Fruit fly (Drosophila melanogaster) S2 (cell line): ENCODE results near the gene CG7384.

ENCODE experiments used
- CG8478 ChIP-seq: fragments of >200 bp; optimal IDR thresholded peaks from 2 replicates; lab custom pipeline; 2018
- CTCF ChIP-seq, 2 experiments: fragments of >200 bp; optimal IDR thresholded peaks; 2 replicates each; lab custom pipeline; 2018

The CG7384 gene

DNA sequence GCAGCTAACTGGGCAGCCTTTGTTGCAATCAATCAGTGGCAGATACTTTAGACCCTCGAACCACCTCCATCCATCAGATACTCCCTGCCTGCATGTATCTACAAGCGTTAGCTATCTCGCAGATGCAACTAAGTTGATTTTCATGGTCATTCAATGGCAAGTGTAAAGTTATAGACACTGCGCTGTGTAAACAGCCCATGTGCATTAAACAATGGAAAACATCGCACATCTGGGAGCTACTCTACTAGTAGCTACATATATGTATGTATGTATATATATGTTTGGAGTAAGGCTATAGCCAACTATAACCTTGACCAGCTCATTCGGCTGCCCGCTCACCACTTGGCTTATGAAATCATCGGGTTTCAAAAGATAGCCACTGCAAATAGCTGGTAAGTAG, 40.0 kb downstream of the CG7384 start:
- no peak for TF ChIP-seq CTCF (optimal IDR thresholded peaks at IDR 0.05; lab: Kevin White, UChicago)

DNA sequence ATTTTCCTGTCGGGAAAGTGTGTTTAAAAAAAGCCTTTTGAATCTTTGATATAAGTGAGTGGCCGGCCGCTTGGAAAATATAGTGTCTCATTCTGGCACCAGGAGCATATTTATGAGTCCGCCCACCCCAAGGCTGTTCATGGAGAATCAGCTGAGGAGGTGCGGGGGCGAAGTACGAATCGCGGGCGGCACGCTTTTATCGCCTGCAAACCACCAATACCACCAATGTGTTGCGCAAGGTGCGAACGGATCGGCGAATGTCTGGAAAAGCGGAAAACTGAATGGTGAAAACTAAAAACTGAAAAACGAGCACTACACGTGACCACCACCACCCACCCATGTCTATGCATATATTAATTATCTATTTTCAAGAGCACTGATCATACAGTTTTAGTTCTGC, 41.3 kb downstream of the CG7384 start:
- TF ChIP-seq CG8478 (lab: Kevin White, UChicago): no peak

DNA sequence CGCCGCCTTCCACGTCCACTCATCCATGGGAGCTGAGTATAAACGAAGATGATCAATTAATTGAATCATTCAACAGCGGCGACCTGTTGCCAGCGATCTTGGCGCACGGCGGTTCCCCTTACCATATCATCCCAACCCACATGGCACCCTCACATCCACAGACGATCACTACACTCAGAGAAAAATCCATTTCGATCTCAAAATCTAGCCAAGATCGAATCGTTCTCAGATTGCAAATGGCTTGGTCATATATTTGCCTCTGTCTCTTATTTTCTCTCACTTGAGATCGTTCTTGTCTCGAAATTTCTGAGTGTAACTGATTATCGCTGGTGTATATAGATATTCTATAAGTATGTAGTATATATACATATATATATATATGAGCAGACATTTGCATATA, 41.9 kb downstream of the CG7384 start:
- no peak for TF ChIP-seq CTCF (optimal IDR thresholded peaks at IDR 0.05; lab: Kevin White, UChicago)
- TF ChIP-seq CG8478 (lab: Kevin White, UChicago): no peak

DNA sequence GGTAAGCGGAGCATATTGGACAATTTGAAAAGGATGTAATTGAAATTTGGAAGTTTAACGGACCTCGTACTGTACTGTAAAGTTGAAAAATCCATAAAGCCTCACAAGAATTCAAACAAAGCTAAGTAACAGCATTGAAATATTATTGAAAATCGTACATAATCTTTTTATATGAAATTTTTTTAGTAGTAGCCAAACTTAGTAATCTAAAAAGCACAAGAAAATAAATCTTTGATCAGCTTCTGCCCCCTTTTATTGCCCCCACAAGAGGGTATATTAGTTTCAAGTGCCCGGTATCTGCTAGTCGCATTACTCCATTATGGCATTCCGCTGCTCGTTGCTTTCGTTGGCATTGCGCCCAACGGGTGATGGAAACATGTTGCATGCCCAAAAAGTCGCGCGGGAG, 43.4 kb downstream of the CG7384 start:
- TF ChIP-seq CTCF (optimal IDR thresholded peaks at IDR 0.05; lab: Kevin White, UChicago): no peak

DNA sequence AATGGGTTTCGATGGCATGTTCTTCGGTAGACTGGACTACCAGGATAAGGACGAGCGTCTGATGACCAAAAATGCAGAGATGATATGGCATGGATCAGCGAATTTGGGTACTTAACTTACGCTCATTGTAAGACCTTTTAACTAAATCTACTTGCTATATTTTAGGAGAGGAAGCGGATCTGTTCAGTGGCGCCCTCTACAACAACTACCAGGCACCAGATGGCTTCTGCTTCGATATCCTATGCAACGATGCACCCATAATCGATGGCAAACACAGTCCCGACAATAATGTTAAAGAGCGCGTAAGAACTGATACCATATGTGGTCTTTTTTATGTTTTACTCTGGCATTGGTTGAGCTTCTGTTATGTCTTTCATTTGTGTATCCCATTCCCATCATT, 51.3 kb downstream of the CG7384 start:
- no peak for TF ChIP-seq CG8478 (lab: Kevin White, UChicago)
- TF ChIP-seq CTCF (optimal IDR thresholded peaks at IDR 0.05; lab: Kevin White, UChicago): peak; percentile 81 to 83
